Fruit fly (Drosophila melanogaster) whole organism, pupa: ENCODE results near the gene Vha16-3.

Source experiments
- CG13204 ChIP-seq: fragments of 200-800 bp; sonication (Bioruptor generic); optimal IDR thresholded peaks from 2 replicates; lab custom pipeline; 2018; ENCODE audit warnings: missing biosample characterization, mild to moderate bottlenecking, missing genetic modification characterization, moderate library complexity
- CG14655 ChIP-seq: fragments of 200-800 bp; sonication (Bioruptor generic); optimal IDR thresholded peaks from 3 replicates; lab custom pipeline; 2017; ENCODE audit warnings: mild to moderate bottlenecking, missing biosample characterization, missing genetic modification reagents, missing genetic modification characterization
- CG17806 ChIP-seq: fragments of 200-800 bp; sonication (Bioruptor generic); optimal IDR thresholded peaks from 2 replicates; lab custom pipeline; 2018; ENCODE audit warnings: missing biosample characterization, mild to moderate bottlenecking, missing genetic modification characterization, moderate library complexity
- CG34367 ChIP-seq: fragments of 200-800 bp; sonication (Bioruptor generic); optimal IDR thresholded peaks from 2 replicates; lab custom pipeline; 2018; ENCODE audit warnings: missing biosample characterization, mild to moderate bottlenecking, missing genetic modification characterization
- CG8159 ChIP-seq: fragments of 200-800 bp; sonication (Bioruptor generic); optimal IDR thresholded peaks from 3 replicates; lab custom pipeline; 2018; ENCODE audit warnings: missing biosample characterization, mild to moderate bottlenecking, missing genetic modification characterization, moderate library complexity
- CG8301 ChIP-seq: fragments of 200-800 bp; sonication (Bioruptor generic); optimal IDR thresholded peaks from 2 replicates; lab custom pipeline; 2018; ENCODE audit warnings: missing biosample characterization, mild to moderate bottlenecking, missing genetic modification characterization
- CG9948 ChIP-seq: fragments of 200-800 bp; sonication (Bioruptor generic); optimal IDR thresholded peaks from 2 replicates; lab custom pipeline; 2018; ENCODE audit warnings: missing biosample characterization, mild to moderate bottlenecking, missing genetic modification characterization, moderate library complexity
- EcR ChIP-seq: fragments of 200-800 bp; sonication (Bioruptor generic); optimal IDR thresholded peaks from 3 replicates; lab custom pipeline; 2019; ENCODE audit warnings: missing biosample characterization, missing genetic modification characterization, mild to moderate bottlenecking, moderate library complexity, missing genetic modification reagents
- Ets98B ChIP-seq: fragments of 200-800 bp; sonication (Bioruptor generic); IDR thresholded peaks from 2 replicates; pipeline ENCODE4 v1.3.6; 2022; ENCODE audit warnings: missing biosample characterization, missing genetic modification characterization
- Pif1A ChIP-seq: fragments of 200-800 bp; sonication (Bioruptor generic); optimal IDR thresholded peaks from 3 replicates; lab custom pipeline; 2016; ENCODE audit warnings: missing biosample characterization, missing genetic modification characterization
- Pif1B ChIP-seq: fragments of 200-800 bp; sonication (Bioruptor generic); optimal IDR thresholded peaks from 3 replicates; lab custom pipeline; 2016; ENCODE audit warnings: missing biosample characterization, missing genetic modification characterization
- Snoo ChIP-seq: fragments of 200-800 bp; sonication (Bioruptor generic); optimal IDR thresholded peaks from 3 replicates; lab custom pipeline; 2017; ENCODE audit warnings: missing biosample characterization, mild to moderate bottlenecking, missing genetic modification characterization, inconsistent platforms
- gl ChIP-seq: fragments of 200-800 bp; sonication (Bioruptor generic); optimal IDR thresholded peaks from 2 replicates; lab custom pipeline; 2018; ENCODE audit warnings: missing biosample characterization, mild to moderate bottlenecking, missing genetic modification characterization
- rn ChIP-seq: fragments of 200-800 bp; sonication (Bioruptor generic); IDR thresholded peaks from 2 replicates; pipeline ENCODE4 v1.3.6; 2022; ENCODE audit warnings: missing biosample characterization, missing genetic modification characterization

- TF ChIP-seq gl (tag; lab: Kevin White, UChicago) (no peak), CG8159 (tag; lab: Kevin White, UChicago) (no peak), CG17806 (no peak), CG34367 (no peak), rn (GFP tag; lab: Robert Waterston, UW) (no peak), Pif1A (GFP tag; lab: Kevin White, UChicago) (no peak), EcR (no peak), CG8301 (tag; lab: Kevin White, UChicago) (no peak), CG14655 (GFP tag; lab: Kevin White, UChicago) (no peak), Pif1B (GFP tag; lab: Kevin White, UChicago) (no peak), CG9948 (tag; lab: Kevin White, UChicago) (no peak), CG13204 (GFP tag; lab: Kevin White, UChicago) (no peak), Snoo (tag; lab: Kevin White, UChicago) (no peak), Ets98B (GFP tag; lab: Robert Waterston, UW) (no peak)
These were observed 35.2 kb downstream of the Vha16-3 start, which contains the start of gene CG33500 for dm6 chr3L:11508337-11508736.
